In genomic region chr3R:31325055-31325454, dm6 we compare ENCODE assay signal across 4 fruit fly cellular contexts.
A peak's percentile ranks its signal among the peaks of the same experiment; 100 is the strongest.
TF ChIP-seq lines count a peak whose summit lies in the region.

No protein-coding gene starts in this region.

- peak; percentile 45 for TF ChIP-seq CTCF in whole organism, embryonic (GFP tag; optimal IDR thresholded peaks at IDR 0.05; lab: Kevin White, UChicago)

TF ChIP-seq in whole organism, embryonic, 481 proteins besides CTCF, POLR2A, EP300 and RAD21 (continues in another document):
- TF ChIP-seq CG12219 (GFP tag; optimal IDR thresholded peaks at IDR 0.05; lab: Kevin White, UChicago) (peak; percentile 58), ind (GFP tag; optimal IDR thresholded peaks at IDR 0.05; lab: Kevin White, UChicago) (peak; percentile 82), CG10654 (GFP tag; optimal IDR thresholded peaks at IDR 0.05; lab: Kevin White, UChicago) (peak; percentile 73), CG9609 (GFP tag; optimal IDR thresholded peaks at IDR 0.05; lab: Kevin White, UChicago) (no peak), ems (GFP tag; optimal IDR thresholded peaks at IDR 0.05; lab: Kevin White, UChicago) (peak; percentile 15), tup (GFP tag; optimal IDR thresholded peaks at IDR 0.05; lab: Kevin White, UChicago) (no peak), CG32767 (GFP tag; IDR thresholded peaks at IDR 0.05; lab: Robert Waterston, UW) (peak; percentile 51; the same call in 1 of the 2 replicates), PHDP (tag; optimal IDR thresholded peaks at IDR 0.05; lab: Kevin White, UChicago) (peak; percentile 67), tin (GFP tag; optimal IDR thresholded peaks at IDR 0.05; lab: Kevin White, UChicago) (peak; percentile 84), zfh2 (GFP tag; optimal IDR thresholded peaks at IDR 0.05; lab: Kevin White, UChicago) (no peak), CG6683 (GFP tag; optimal IDR thresholded peaks at IDR 0.05; lab: Kevin White, UChicago) (peak; percentile 20), CG12071 (GFP tag; optimal IDR thresholded peaks at IDR 0.05; lab: Kevin White, UChicago) (peak; percentile 79), HHEX (GFP tag; optimal IDR thresholded peaks at IDR 0.05; lab: Kevin White, UChicago) (peak; percentile 78), Ravus (GFP tag; IDR thresholded peaks at IDR 0.05; lab: Robert Waterston, UW) (peak; percentile 31), insv (GFP tag; optimal IDR thresholded peaks at IDR 0.05; lab: Kevin White, UChicago) (no peak), CG15073 (GFP tag; optimal IDR thresholded peaks at IDR 0.05; lab: Kevin White, UChicago) (no peak), jumu (GFP tag; optimal IDR thresholded peaks at IDR 0.05; lab: Kevin White, UChicago) (no peak), ken (GFP tag; IDR thresholded peaks at IDR 0.05; lab: Robert Waterston, UW) (peak; percentile 78; the same call in 2 of the 3 replicates), CG3995 (GFP tag; optimal IDR thresholded peaks at IDR 0.05; lab: Kevin White, UChicago) (no peak), dysf (GFP tag; IDR thresholded peaks at IDR 0.05; lab: Robert Waterston, UW) (peak; percentile 82), Fer1 (GFP tag; optimal IDR thresholded peaks at IDR 0.05; lab: Kevin White, UChicago) (peak; percentile 82), nmo (GFP tag; optimal IDR thresholded peaks at IDR 0.05; lab: Kevin White, UChicago) (peak; percentile 59), zen (tag; optimal IDR thresholded peaks at IDR 0.05; lab: Kevin White, UChicago) (peak; percentile 63)

TF ChIP-seq in whole organism, prepupa, 60 proteins besides CTCF, POLR2A, EP300 and RAD21 (continues in another document):
- TF ChIP-seq Eip93F (GFP tag; optimal IDR thresholded peaks at IDR 0.05; lab: Kevin White, UChicago) (no peak), svp (GFP tag; lab: Kevin White, UChicago) (peak; percentile 57), acj6 (GFP tag; optimal IDR thresholded peaks at IDR 0.05; lab: Kevin White, UChicago) (peak; percentile 62), salr (GFP tag; optimal IDR thresholded peaks at IDR 0.05; lab: Kevin White, UChicago) (peak in 1 of 2 experiments; percentile 63), CG8119 (GFP tag; IDR thresholded peaks at IDR 0.05; lab: Robert Waterston, UW) (peak; percentile 86), Blimp-1 (GFP tag; optimal IDR thresholded peaks at IDR 0.05; lab: Kevin White, UChicago) (no peak), CG11762 (GFP tag; optimal IDR thresholded peaks at IDR 0.05; lab: Kevin White, UChicago; ENCODE audit: insufficient read depth) (peak; percentile 52), Smox (GFP tag; optimal IDR thresholded peaks at IDR 0.05; lab: Kevin White, UChicago) (no peak), OdsH (GFP tag; optimal IDR thresholded peaks at IDR 0.05; lab: Kevin White, UChicago) (peak; percentile 68), vri (GFP tag; optimal IDR thresholded peaks at IDR 0.05; lab: Kevin White, UChicago) (no peak), CG9139 (GFP tag; optimal IDR thresholded peaks at IDR 0.05; lab: Kevin White, UChicago) (peak; percentile 27), fd85E (GFP tag; optimal IDR thresholded peaks at IDR 0.05; lab: Kevin White, UChicago) (no peak), CG3919 (GFP tag; optimal IDR thresholded peaks at IDR 0.05; lab: Kevin White, UChicago) (peak; percentile 83), eg (GFP tag; IDR thresholded peaks at IDR 0.05; lab: Robert Waterston, UW) (peak; percentile 83), spab (GFP tag; optimal IDR thresholded peaks at IDR 0.05; lab: Kevin White, UChicago) (peak; percentile 47), Sox102F (GFP tag; optimal IDR thresholded peaks at IDR 0.05; lab: Kevin White, UChicago) (no peak), CG10669 (GFP tag; optimal IDR thresholded peaks at IDR 0.05; lab: Kevin White, UChicago) (peak; percentile 68), Sox14 (GFP tag; optimal IDR thresholded peaks at IDR 0.05; lab: Kevin White, UChicago) (peak; percentile 33), Hr4 (GFP tag; optimal IDR thresholded peaks at IDR 0.05; lab: Kevin White, UChicago) (peak; percentile 79), CG31627 (GFP tag; optimal IDR thresholded peaks at IDR 0.05; lab: Kevin White, UChicago) (peak; percentile 1), lz (GFP tag; optimal IDR thresholded peaks at IDR 0.05; lab: Kevin White, UChicago) (no peak), Eip78C (GFP tag; lab: Kevin White, UChicago) (peak; percentile 82), Eip75B (GFP tag; optimal IDR thresholded peaks at IDR 0.05; lab: Kevin White, UChicago) (peak; percentile 26), dac (GFP tag; optimal IDR thresholded peaks at IDR 0.05; lab: Kevin White, UChicago) (peak; percentile 66)

TF ChIP-seq in whole organism, pupa, 21 proteins besides CTCF, POLR2A, EP300 and RAD21:
- no peak for TF ChIP-seq CG13204 (GFP tag; optimal IDR thresholded peaks at IDR 0.05; lab: Kevin White, UChicago)
- TF ChIP-seq fd96Ca (GFP tag; IDR thresholded peaks at IDR 0.05; lab: Robert Waterston, UW), result peak; percentile 82
- peak; percentile 71 for TF ChIP-seq CG12605 (GFP tag; IDR thresholded peaks at IDR 0.05; lab: Robert Waterston, UW)
- peak; percentile 74 for TF ChIP-seq CG8159 (tag; optimal IDR thresholded peaks at IDR 0.05; lab: Kevin White, UChicago)
- TF ChIP-seq CG9948 (tag; optimal IDR thresholded peaks at IDR 0.05; lab: Kevin White, UChicago), result peak; percentile 76
- TF ChIP-seq CG14655 (GFP tag; optimal IDR thresholded peaks at IDR 0.05; lab: Kevin White, UChicago), result peak; percentile 89
- peak; percentile 77 for TF ChIP-seq CG17806 (tag; optimal IDR thresholded peaks at IDR 0.05; lab: Kevin White, UChicago)
- TF ChIP-seq D1 (tag; optimal IDR thresholded peaks at IDR 0.05; lab: Kevin White, UChicago), result no peak
- TF ChIP-seq Pif1A (GFP tag; optimal IDR thresholded peaks at IDR 0.05; lab: Kevin White, UChicago), result peak; percentile 62
- TF ChIP-seq Ets98B (GFP tag; IDR thresholded peaks at IDR 0.05; lab: Robert Waterston, UW), result peak; percentile 84
- peak; percentile 82 for TF ChIP-seq CG32121 (GFP tag; IDR thresholded peaks at IDR 0.05; lab: Robert Waterston, UW)
- peak; percentile 38 for TF ChIP-seq gl (tag; optimal IDR thresholded peaks at IDR 0.05; lab: Kevin White, UChicago)
- TF ChIP-seq CG34367 (tag; optimal IDR thresholded peaks at IDR 0.05; lab: Kevin White, UChicago), result peak; percentile 50
- TF ChIP-seq CG8301 (tag; optimal IDR thresholded peaks at IDR 0.05; lab: Kevin White, UChicago), result peak; percentile 87
- TF ChIP-seq EcR (GFP tag; optimal IDR thresholded peaks at IDR 0.05; lab: Kevin White, UChicago), result no peak
- TF ChIP-seq Snoo (tag; optimal IDR thresholded peaks at IDR 0.05; lab: Kevin White, UChicago), result no peak
- no peak for TF ChIP-seq CG10348 (GFP tag; IDR thresholded peaks at IDR 0.05; lab: Robert Waterston, UW)
- TF ChIP-seq CG15710 (tag; optimal IDR thresholded peaks at IDR 0.05; lab: Kevin White, UChicago), result peak; percentile 53
- peak; percentile 39 for TF ChIP-seq Pif1B (GFP tag; optimal IDR thresholded peaks at IDR 0.05; lab: Kevin White, UChicago)
- peak; percentile 68 for TF ChIP-seq rn (GFP tag; IDR thresholded peaks at IDR 0.05; lab: Robert Waterston, UW)
- TF ChIP-seq CG4496 (GFP tag; IDR thresholded peaks at IDR 0.05; lab: Robert Waterston, UW), result peak; percentile 92
TF ChIP-seq in whole organism, pupa: peak in this region for 16.

TF ChIP-seq in whole organism, wandering third instar larva, 38 proteins besides CTCF, POLR2A, EP300 and RAD21:
- TF ChIP-seq rgr (GFP tag; optimal IDR thresholded peaks at IDR 0.05; lab: Kevin White, UChicago) (peak; percentile 8), dsf (GFP tag; optimal IDR thresholded peaks at IDR 0.05; lab: Kevin White, UChicago; ENCODE audit: borderline replicate concordance) (no peak), h (GFP tag; optimal IDR thresholded peaks at IDR 0.05; lab: Kevin White, UChicago) (peak; percentile 17), HLH106 (tag; optimal IDR thresholded peaks at IDR 0.05; lab: Kevin White, UChicago) (peak; percentile 7), Hr78 (GFP tag; optimal IDR thresholded peaks at IDR 0.05; lab: Kevin White, UChicago) (no peak), brk (GFP tag; optimal IDR thresholded peaks at IDR 0.05; lab: Kevin White, UChicago) (peak; percentile 11), CrebA (GFP tag; optimal IDR thresholded peaks at IDR 0.05; lab: Kevin White, UChicago; ENCODE audit: borderline replicate concordance) (no peak), foxo (GFP tag; optimal IDR thresholded peaks at IDR 0.05; lab: Kevin White, UChicago) (peak in 1 of 2 experiments; percentile 33), Hr83 (GFP tag; optimal IDR thresholded peaks at IDR 0.05; lab: Kevin White, UChicago; ENCODE audit: poor library complexity, severe bottlenecking) (no peak), sv (GFP tag; optimal IDR thresholded peaks at IDR 0.05; lab: Kevin White, UChicago) (peak; percentile 23)

Comparison
In these comparisons a context has a peak if more than half of its experiments do, and no peak if none do; other contexts are left out.
1. Of the 7 proteins assayed by ChIP-seq in both whole organism, embryonic and whole organism, prepupa: peak only in whole organism, embryonic: Blimp-1, CG6854 and Sox102F; only in whole organism, prepupa: CG16779 and Lpt; in both: Gug; in neither: 1.